Fruit fly (Drosophila melanogaster) whole organism, prepupa: ENCODE measurements around the gene dpr3.

ENCODE experiments used
- Blimp-1 ChIP-seq: fragments of 200-800 bp; sonication (Bioruptor generic); optimal IDR thresholded peaks from 3 replicates; lab custom pipeline; 2017; ENCODE audit warnings: missing biosample characterization, missing genetic modification characterization, mild to moderate bottlenecking, moderate library complexity, missing genetic modification reagents
- CG10631 ChIP-seq: fragments of 200-800 bp; sonication (Bioruptor generic); optimal IDR thresholded peaks from 2 replicates; lab custom pipeline; 2016; ENCODE audit warnings: missing biosample characterization, missing genetic modification characterization
- CG10669 ChIP-seq: fragments of 200-800 bp; sonication (Bioruptor generic); optimal IDR thresholded peaks from 3 replicates; lab custom pipeline; 2018; ENCODE audit warnings: missing biosample characterization, mild to moderate bottlenecking, missing genetic modification characterization, moderate library complexity
- CG11294 ChIP-seq: fragments of 200-800 bp; sonication (Bioruptor generic); IDR thresholded peaks from 2 replicates; pipeline ENCODE4 v1.3.6; 2022; ENCODE audit warnings: missing biosample characterization, missing genetic modification characterization
- CG11762 ChIP-seq: fragments of 200-800 bp; sonication (Bioruptor generic); optimal IDR thresholded peaks from 3 replicates; lab custom pipeline; 2016; ENCODE audit warnings: missing biosample characterization, missing genetic modification characterization; ENCODE audit not compliant: insufficient read depth
- CG11902 ChIP-seq: fragments of 200-800 bp; sonication (Bioruptor generic); optimal IDR thresholded peaks from 3 replicates; lab custom pipeline; 2016; ENCODE audit warnings: missing biosample characterization, missing genetic modification characterization
- CG15336 ChIP-seq: fragments of 200-800 bp; sonication (Bioruptor generic); IDR thresholded peaks from 2 replicates; pipeline ENCODE4 v1.3.6; 2022; ENCODE audit warnings: missing biosample characterization, missing genetic modification characterization
- CG1621 ChIP-seq: fragments of 200-800 bp; sonication (Bioruptor generic); optimal IDR thresholded peaks from 3 replicates; lab custom pipeline; 2018; ENCODE audit warnings: missing biosample characterization, mild to moderate bottlenecking, missing genetic modification characterization
- CG16779 ChIP-seq: fragments of 200-800 bp; sonication (Bioruptor generic); optimal IDR thresholded peaks from 3 replicates; lab custom pipeline; 2017; ENCODE audit warnings: missing biosample characterization, mild to moderate bottlenecking, missing genetic modification characterization
- CG3032 ChIP-seq: fragments of 200-800 bp; optimal IDR thresholded peaks from 2 replicates; lab custom pipeline; 2019; ENCODE audit warnings: missing biosample characterization, mild to moderate bottlenecking, missing genetic modification characterization, moderate library complexity
- CG31627 ChIP-seq: fragments of 200-800 bp; sonication (Bioruptor generic); optimal IDR thresholded peaks from 3 replicates; lab custom pipeline; 2016; ENCODE audit warnings: missing biosample characterization, missing genetic modification characterization
- CG32006 ChIP-seq: fragments of 200-800 bp; sonication (Bioruptor generic); optimal IDR thresholded peaks from 3 replicates; lab custom pipeline; 2017; ENCODE audit warnings: missing biosample characterization, mild to moderate bottlenecking, missing genetic modification characterization
- CG3919 ChIP-seq: fragments of 200-800 bp; sonication (Bioruptor generic); optimal IDR thresholded peaks from 3 replicates; lab custom pipeline; 2016; ENCODE audit warnings: missing biosample characterization, missing genetic modification characterization
- CG4318 ChIP-seq: fragments of 200-800 bp; sonication (Bioruptor generic); optimal IDR thresholded peaks from 3 replicates; lab custom pipeline; 2017; ENCODE audit warnings: missing biosample characterization, mild to moderate bottlenecking, missing genetic modification characterization
- CG6163 ChIP-seq: fragments of 200-800 bp; sonication (Bioruptor generic); IDR thresholded peaks from 3 replicates; pipeline ENCODE4 v1.3.6; 2022; ENCODE audit warnings: missing biosample characterization, missing genetic modification characterization
- CG6808 ChIP-seq: fragments of 200-800 bp; sonication (Bioruptor generic); optimal IDR thresholded peaks from 3 replicates; lab custom pipeline; 2017; ENCODE audit warnings: missing biosample characterization, missing genetic modification characterization, mild to moderate bottlenecking, moderate library complexity, missing genetic modification reagents
- CG7368 ChIP-seq: fragments of 200-800 bp; sonication (Bioruptor generic); optimal IDR thresholded peaks from 3 replicates; lab custom pipeline; 2016; ENCODE audit warnings: missing biosample characterization, missing genetic modification characterization
- CG8119 ChIP-seq: fragments of 200-800 bp; sonication (Bioruptor generic); IDR thresholded peaks from 3 replicates; pipeline ENCODE4 v1.3.6; 2022; ENCODE audit warnings: missing biosample characterization, missing genetic modification characterization
- CG8632 ChIP-seq: fragments of 200-800 bp; sonication (Bioruptor generic); optimal IDR thresholded peaks from 3 replicates; lab custom pipeline; 2016; ENCODE audit warnings: missing biosample characterization, missing genetic modification characterization
- CG9139 ChIP-seq: fragments of 200-800 bp; sonication (Bioruptor generic); optimal IDR thresholded peaks from 3 replicates; lab custom pipeline; 2017; ENCODE audit warnings: missing biosample characterization, mild to moderate bottlenecking, missing genetic modification characterization
- Eip75B ChIP-seq: fragments of 200-800 bp; sonication (Bioruptor generic); optimal IDR thresholded peaks from 3 replicates; lab custom pipeline; 2016; ENCODE audit warnings: missing biosample characterization, missing genetic modification characterization
- Eip93F ChIP-seq: fragments of 200-800 bp; sonication (Bioruptor generic); optimal IDR thresholded peaks from 2 replicates; lab custom pipeline; 2016; ENCODE audit warnings: missing biosample characterization, mild to moderate bottlenecking, missing genetic modification characterization
- Ets21C ChIP-seq: fragments of 200-800 bp; sonication (Bioruptor generic); optimal IDR thresholded peaks from 3 replicates; lab custom pipeline; 2016; ENCODE audit warnings: missing biosample characterization, missing genetic modification characterization
- Gug ChIP-seq: fragments of 200-800 bp; sonication (Bioruptor generic); IDR thresholded peaks from 2 replicates; pipeline ENCODE4 v1.3.6; 2022; ENCODE audit warnings: missing biosample characterization, missing genetic modification characterization
- Hr4 ChIP-seq: fragments of 200-800 bp; sonication (Bioruptor generic); optimal IDR thresholded peaks from 3 replicates; lab custom pipeline; 2016; ENCODE audit warnings: missing biosample characterization, missing genetic modification characterization
- Lpt ChIP-seq: fragments of 200-800 bp; sonication (Bioruptor generic); optimal IDR thresholded peaks from 3 replicates; lab custom pipeline; 2016; ENCODE audit warnings: missing biosample characterization, missing genetic modification characterization
- OdsH ChIP-seq: fragments of 200-800 bp; sonication (Bioruptor generic); optimal IDR thresholded peaks from 3 replicates; lab custom pipeline; 2016; ENCODE audit warnings: missing biosample characterization, missing genetic modification characterization
- Smox ChIP-seq: fragments of 200-800 bp; sonication (Bioruptor generic); optimal IDR thresholded peaks from 3 replicates; lab custom pipeline; 2016; ENCODE audit warnings: missing biosample characterization, missing genetic modification characterization
- Sox102F ChIP-seq: fragments of 200-800 bp; sonication (Bioruptor generic); optimal IDR thresholded peaks from 2 replicates; lab custom pipeline; 2016; ENCODE audit warnings: missing biosample characterization, mild to moderate bottlenecking, missing genetic modification characterization
- Sox14 ChIP-seq: fragments of 200-800 bp; sonication (Bioruptor generic); optimal IDR thresholded peaks from 3 replicates; lab custom pipeline; 2016; ENCODE audit warnings: missing biosample characterization, missing genetic modification characterization
- achi ChIP-seq: fragments of 200-800 bp; sonication (Bioruptor generic); optimal IDR thresholded peaks from 3 replicates; lab custom pipeline; 2016; ENCODE audit warnings: missing biosample characterization, missing genetic modification characterization
- cyc ChIP-seq: fragments of 200-800 bp; sonication (Bioruptor generic); optimal IDR thresholded peaks from 3 replicates; lab custom pipeline; 2016; ENCODE audit warnings: missing biosample characterization, missing genetic modification characterization
- dac ChIP-seq: fragments of 200-800 bp; sonication (Bioruptor generic); optimal IDR thresholded peaks from 2 replicates; lab custom pipeline; 2017; ENCODE audit warnings: missing biosample characterization, mild to moderate bottlenecking, missing genetic modification characterization
- eg ChIP-seq: fragments of 200-800 bp; sonication (Bioruptor generic); IDR thresholded peaks from 3 replicates; pipeline ENCODE4 v1.3.6; 2022; ENCODE audit warnings: missing biosample characterization, missing genetic modification characterization
- esn ChIP-seq: fragments of 200-800 bp; sonication (Bioruptor generic); optimal IDR thresholded peaks from 2 replicates; lab custom pipeline; 2016; ENCODE audit warnings: missing biosample characterization, mild to moderate bottlenecking, missing genetic modification characterization, moderate library complexity
- fd59A ChIP-seq: fragments of 200-800 bp; sonication (Bioruptor generic); optimal IDR thresholded peaks from 2 replicates; lab custom pipeline; 2017; ENCODE audit warnings: missing biosample characterization, mild to moderate bottlenecking, missing genetic modification characterization, missing genetic modification reagents
- fd85E ChIP-seq: fragments of 200-800 bp; sonication (Bioruptor generic); optimal IDR thresholded peaks from 3 replicates; lab custom pipeline; 2016; ENCODE audit warnings: missing biosample characterization, missing genetic modification characterization
- fkh ChIP-seq: fragments of 200-800 bp; sonication (Bioruptor generic); optimal IDR thresholded peaks from 3 replicates; lab custom pipeline; 2017; ENCODE audit warnings: missing biosample characterization, mild to moderate bottlenecking, missing genetic modification characterization, moderate library complexity
- lz ChIP-seq: fragments of 200-800 bp; sonication (Bioruptor generic); optimal IDR thresholded peaks from 3 replicates; lab custom pipeline; 2016; ENCODE audit warnings: missing biosample characterization, missing genetic modification characterization
- net ChIP-seq: fragments of 200-800 bp; sonication (Bioruptor generic); optimal IDR thresholded peaks from 3 replicates; lab custom pipeline; 2016; ENCODE audit warnings: missing biosample characterization, missing genetic modification characterization
- pdm3 ChIP-seq: fragments of 200-800 bp; sonication (Bioruptor generic); optimal IDR thresholded peaks from 3 replicates; lab custom pipeline; 2016; ENCODE audit warnings: missing biosample characterization, missing genetic modification characterization
- salr ChIP-seq, 2 experiments: fragments of 200-800 bp; sonication (Bioruptor generic); optimal IDR thresholded peaks; 3 replicates each; lab custom pipeline; 2016 to 2018; ENCODE audit warnings: missing biosample characterization in 2 of 2, missing genetic modification characterization in 2 of 2, mild to moderate bottlenecking in 1 of 2
- spab ChIP-seq: fragments of 200-800 bp; sonication (Bioruptor generic); optimal IDR thresholded peaks from 2 replicates; lab custom pipeline; 2017; ENCODE audit warnings: missing biosample characterization, mild to moderate bottlenecking, missing genetic modification characterization, missing genetic modification reagents
- ss ChIP-seq, 2 experiments: fragments of 200-800 bp; sonication (Bioruptor generic); optimal IDR thresholded peaks; 2 replicates in 1 of 2; 3 replicates in 1 of 2; lab custom pipeline; 2017 to 2018; ENCODE audit warnings: mild to moderate bottlenecking in 2 of 2, missing biosample characterization in 2 of 2, missing genetic modification characterization in 2 of 2, moderate library complexity in 1 of 2
- svp ChIP-seq: fragments of 200-800 bp; sonication (Bioruptor generic); peaks from one replicate; lab custom pipeline; 2016; ENCODE audit warnings: missing biosample characterization, missing genetic modification characterization
- topi ChIP-seq: fragments of 200-800 bp; sonication (Bioruptor generic); optimal IDR thresholded peaks from 3 replicates; lab custom pipeline; 2016; ENCODE audit warnings: missing biosample characterization, missing genetic modification characterization
- vri ChIP-seq: fragments of 200-800 bp; sonication (Bioruptor generic); optimal IDR thresholded peaks from 3 replicates; lab custom pipeline; 2016; ENCODE audit warnings: missing biosample characterization, mild to moderate bottlenecking, missing genetic modification characterization

dpr3 gene

dm6 chr2L:2038253-2038955, 71.3 kb downstream of the dpr3 start (continued):
- TF ChIP-seq CG11902 (GFP tag; lab: Kevin White, UChicago) (no peak), CG6808 (GFP tag; lab: Kevin White, UChicago) (no peak), CG15336 (GFP tag; lab: Robert Waterston, UW) (no peak), fd85E (GFP tag; lab: Kevin White, UChicago) (no peak), eg (GFP tag; lab: Robert Waterston, UW) (0 out of 3 replicates have a peak, but pooled peaks have one; percentile 31), fd59A (GFP tag; lab: Kevin White, UChicago) (no peak), Gug (no peak), CG3919 (GFP tag; lab: Kevin White, UChicago) (no peak), achi (GFP tag; lab: Kevin White, UChicago) (no peak), svp (GFP tag; lab: Kevin White, UChicago) (peak; percentile 95), CG31627 (GFP tag; lab: Kevin White, UChicago) (no peak), salr (GFP tag; optimal IDR thresholded peaks at IDR 0.05; lab: Kevin White, UChicago) (no peak), vri (no peak), fkh (no peak), pdm3 (GFP tag; lab: Kevin White, UChicago) (no peak), Eip75B (GFP tag; lab: Kevin White, UChicago) (no peak), CG6163 (GFP tag; lab: Robert Waterston, UW) (no peak; the same call in 2 of the 3 replicates), topi (no peak)

dm6 chr2L:2037551-2038252, 72.0 kb downstream of the dpr3 start:
- TF ChIP-seq esn (GFP tag; lab: Kevin White, UChicago) (peak; percentile 3), dac (no peak), fkh (no peak), CG10631 (GFP tag; lab: Kevin White, UChicago) (no peak), spab (GFP tag; lab: Kevin White, UChicago) (no peak), Sox102F (GFP tag; lab: Kevin White, UChicago) (no peak), CG7368 (no peak), Sox14 (GFP tag; lab: Kevin White, UChicago) (no peak), CG10669 (GFP tag; lab: Kevin White, UChicago) (no peak), CG6808 (GFP tag; lab: Kevin White, UChicago) (peak; percentile 1), CG4318 (GFP tag; lab: Kevin White, UChicago) (no peak), Lpt (GFP tag; lab: Kevin White, UChicago) (no peak), CG16779 (tag; lab: Kevin White, UChicago) (no peak), CG8119 (GFP tag; lab: Robert Waterston, UW) (no peak), ss (GFP tag; optimal IDR thresholded peaks at IDR 0.05; lab: Kevin White, UChicago) (peak; percentile 54 to 65), Hr4 (no peak), Ets21C (GFP tag; lab: Kevin White, UChicago) (no peak), CG32006 (GFP tag; lab: Kevin White, UChicago) (no peak), Blimp-1 (GFP tag; lab: Kevin White, UChicago) (no peak), CG3032 (tag; lab: Kevin White, UChicago) (no peak), OdsH (no peak), Eip93F (no peak), CG8632 (GFP tag; lab: Kevin White, UChicago) (no peak), CG11762 (GFP tag; lab: Kevin White, UChicago) (no peak), Eip75B (GFP tag; lab: Kevin White, UChicago) (peak; percentile 15), cyc (GFP tag; lab: Kevin White, UChicago) (no peak), CG9139 (peak; percentile 37), pdm3 (GFP tag; lab: Kevin White, UChicago) (no peak), Smox (no peak), salr (GFP tag; optimal IDR thresholded peaks at IDR 0.05; lab: Kevin White, UChicago) (no peak), net (peak; percentile 37), CG1621 (tag; lab: Kevin White, UChicago) (no peak), Gug (no peak), fd59A (GFP tag; lab: Kevin White, UChicago) (no peak), lz (GFP tag; lab: Kevin White, UChicago) (no peak), CG11294 (no peak)
